Worm (Caenorhabditis elegans): ENCODE data around the gene fipr-27.
"Not testable (repeated sequence)": the region's sequence is repeated elsewhere in the genome, so short reads cannot be mapped to it uniquely, and the experiment has no call there.

The fipr-27 gene

DNA sequence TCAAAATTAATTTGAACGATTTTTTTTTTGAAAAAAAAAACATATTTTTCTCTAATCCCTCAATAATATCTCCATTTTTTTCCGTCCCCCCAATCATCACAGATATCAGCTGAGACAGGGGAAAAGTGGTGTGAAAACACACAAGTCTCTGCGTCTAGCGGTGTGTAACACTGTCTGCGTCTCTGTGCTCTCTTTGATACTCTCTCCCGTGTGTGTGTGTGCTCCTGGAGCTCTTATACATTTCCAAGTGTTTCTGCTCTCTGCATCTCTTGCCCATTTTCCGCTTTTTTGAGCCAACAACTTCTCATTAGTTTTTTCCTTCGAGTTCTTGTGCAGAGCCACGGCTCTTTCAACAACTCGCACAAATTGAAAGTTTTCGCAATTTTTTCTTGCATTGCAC lies 32.9 kb downstream of the fipr-27 start (continued):
- no peak for TF ChIP-seq nhr-77 (tag; optimal IDR thresholded peaks at IDR 0.05)
- TF ChIP-seq lin-15B (tag; optimal IDR thresholded peaks at IDR 0.05): peak; percentile 46
- peak; percentile 26 for TF ChIP-seq elt-2 (tag; optimal IDR thresholded peaks at IDR 0.05)
- TF ChIP-seq egl-27 (tag; optimal IDR thresholded peaks at IDR 0.05): no peak
- peak; percentile 60 for TF ChIP-seq hmg-11 (tag; optimal IDR thresholded peaks at IDR 0.05)
- no peak for TF ChIP-seq jun-1 (tag; optimal IDR thresholded peaks at IDR 0.05)
- TF ChIP-seq ceh-9 (tag; optimal IDR thresholded peaks at IDR 0.05): no peak
- no peak for TF ChIP-seq elt-3 (tag; optimal IDR thresholded peaks at IDR 0.05)
- TF ChIP-seq fos-1 (tag; optimal IDR thresholded peaks at IDR 0.05): no peak
- no peak for TF ChIP-seq nhr-28 (tag; optimal IDR thresholded peaks at IDR 0.05)

ce11 chrIV:16664020-16664419 lies 33.3 kb downstream of the fipr-27 start, which contains the start of gene sta-1:
sta-1 (plus strand) TSS chrIV:16664320.
- not testable (repeated sequence) for TF ChIP-seq zag-1, nhr-23, pha-4 (tag; optimal IDR thresholded peaks at IDR 0.05)
